Worm (Caenorhabditis elegans) whole organism, L3 larva: ENCODE measurements around the gene scpl-4.

Experiments used
- lin-15B ChIP-seq: fragments of 150-350 bp; optimal IDR thresholded peaks from 2 replicates; lab custom pipeline; 2014; ENCODE audit warnings: missing biosample characterization, missing genetic modification characterization
- pha-4 ChIP-seq: fragments of 150-350 bp; optimal IDR thresholded peaks from 2 replicates; lab custom pipeline; 2014; ENCODE audit warnings: missing biosample characterization, missing genetic modification reagents, missing genetic modification characterization
- unc-39 ChIP-seq: sonication (generic microtip); optimal IDR thresholded peaks from 4 replicates; lab custom pipeline; 2017; ENCODE audit warnings: missing biosample characterization, missing genetic modification characterization

DNA sequence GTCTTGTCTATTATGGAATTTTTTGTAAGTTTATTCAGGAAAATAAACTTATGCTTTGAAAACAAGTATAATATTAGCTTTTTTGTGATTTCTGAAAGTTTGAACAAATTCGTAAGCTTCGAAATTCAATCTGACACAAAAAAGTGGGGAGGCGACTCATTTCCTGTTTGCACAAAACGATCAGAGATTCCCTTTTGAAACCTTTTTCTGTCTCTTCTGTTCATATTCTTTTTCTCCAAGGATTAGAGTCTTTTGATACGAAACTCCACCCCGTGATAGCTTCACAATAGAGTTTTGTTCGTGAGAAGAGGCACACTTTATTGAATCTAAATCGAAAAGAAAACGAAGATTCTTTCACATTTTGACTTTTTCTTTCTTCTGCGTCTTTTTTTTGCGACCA is 42.1 kb downstream of the scpl-4 start:
- TF ChIP-seq pha-4 (no peak), lin-15B (tag; lab: Kevin White, UChicago) (no peak), unc-39 (tag; lab: Kevin White, UChicago) (no peak)
